Comparison of ENCODE assay signal across 2 worm cellular contexts in the genomic region with DNA sequence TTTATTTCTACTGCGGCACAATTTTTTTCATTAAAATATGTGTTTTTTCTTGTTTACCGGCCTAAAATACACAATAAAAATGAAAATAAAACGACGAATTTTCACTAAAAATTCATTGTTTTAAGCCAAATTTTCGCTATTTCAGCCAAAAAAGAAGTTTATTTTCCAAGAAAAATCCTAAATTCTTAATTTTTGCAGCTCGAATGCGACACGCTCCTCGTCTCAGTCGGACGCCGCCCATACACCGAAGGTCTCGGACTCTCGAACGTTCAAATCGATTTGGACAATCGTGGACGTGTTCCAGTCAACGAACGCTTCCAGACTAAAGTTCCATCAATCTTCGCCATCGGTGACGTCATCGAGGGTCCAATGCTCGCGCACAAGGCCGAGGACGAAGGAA.
TF ChIP-seq lines count a peak whose summit lies in the region.

No protein-coding gene starts in this region.

TF ChIP-seq in whole organism, L4 larva, 104 proteins besides CTCF, POLR2A, EP300 and RAD21:
- TF ChIP-seq aha-1 (tag; lab: Kevin White, UChicago) (peak; percentile 72), daf-8 (GFP tag; IDR thresholded peaks at IDR 0.05; lab: Robert Waterston, UW) (no peak), ama-1 (optimal IDR thresholded peaks at IDR 0.05; lab: Kevin White, UChicago) (no peak)

TF ChIP-seq in whole organism, young adult, 124 proteins besides CTCF, POLR2A, EP300 and RAD21:
- TF ChIP-seq F57A8.1 (GFP tag; optimal IDR thresholded peaks at IDR 0.05; lab: Kevin White, UChicago) (no peak), madf-6 (GFP tag; IDR thresholded peaks at IDR 0.05; lab: Robert Waterston, UW) (peak; percentile 32; the same call in 1 of the 2 replicates), pbrm-1 (GFP tag; IDR thresholded peaks at IDR 0.05; lab: Robert Waterston, UW) (no peak), ztf-26 (tag; optimal IDR thresholded peaks at IDR 0.05; lab: Kevin White, UChicago) (no peak), cebp-1 (GFP tag; IDR thresholded peaks at IDR 0.05; lab: Robert Waterston, UW) (no peak), cebp-1 (tag; optimal IDR thresholded peaks at IDR 0.05; lab: Kevin White, UChicago) (no peak), rcor-1 (GFP tag; IDR thresholded peaks at IDR 0.05; lab: Robert Waterston, UW) (no peak), nfyb-1 (GFP tag; IDR thresholded peaks at IDR 0.05; lab: Robert Waterston, UW) (no peak), mxl-1 (tag; optimal IDR thresholded peaks at IDR 0.05; lab: Kevin White, UChicago) (no peak), hrde-1 (tag; optimal IDR thresholded peaks at IDR 0.05; lab: Kevin White, UChicago; ENCODE audit: borderline replicate concordance) (no peak), snpc-4 (GFP tag; optimal IDR thresholded peaks at IDR 0.05; lab: Kevin White, UChicago) (no peak), snpc-4 (tag; optimal IDR thresholded peaks at IDR 0.05; lab: Kevin White, UChicago) (peak in 1 of 4 experiments; percentile 57), snpc-1.1 (tag; optimal IDR thresholded peaks at IDR 0.05; lab: Kevin White, UChicago; ENCODE audit: insufficient read depth) (no peak), attf-6 (GFP tag; IDR thresholded peaks at IDR 0.05; lab: Robert Waterston, UW) (peak; percentile 55), zim-3 (tag; optimal IDR thresholded peaks at IDR 0.05; lab: Kevin White, UChicago) (no peak), cebp-2 (GFP tag; IDR thresholded peaks at IDR 0.05; lab: Robert Waterston, UW) (0 out of 2 replicates have a peak, but pooled peaks have one; percentile 23)
